Worm (Caenorhabditis elegans): ENCODE measurements around the gene clec-206.

- TF ChIP-seq unc-39 (tag; optimal IDR thresholded peaks at IDR 0.05): no peak
- no peak for TF ChIP-seq nhr-76 (tag; optimal IDR thresholded peaks at IDR 0.05)
- TF ChIP-seq fos-1 (tag; optimal IDR thresholded peaks at IDR 0.05): no peak
- TF ChIP-seq tbx-2 (tag; optimal IDR thresholded peaks at IDR 0.05): no peak
- TF ChIP-seq nhr-77 (tag; optimal IDR thresholded peaks at IDR 0.05): no peak
- TF ChIP-seq ceh-16 (tag; optimal IDR thresholded peaks at IDR 0.05): no peak
- no peak for TF ChIP-seq elt-1 (tag; optimal IDR thresholded peaks at IDR 0.05)
- TF ChIP-seq pha-4 (tag; optimal IDR thresholded peaks at IDR 0.05): no peak
- TF ChIP-seq pqm-1 (tag; optimal IDR thresholded peaks at IDR 0.05): no peak
- no peak for TF ChIP-seq ama-1 (optimal IDR thresholded peaks at IDR 0.05)
- no peak for TF ChIP-seq zag-1 (tag; optimal IDR thresholded peaks at IDR 0.05)
- no peak for TF ChIP-seq elt-2 (tag; optimal IDR thresholded peaks at IDR 0.05)
Measured at ce11 chrV:2011777-2012176, 7.6 kb upstream of the clec-206 start, which contains the start of gene F59A7.7.

Data from whole organism, L3 larva.